Worm (Caenorhabditis elegans): ENCODE results near the gene W08A12.2.

ce11 chrV:3647862-3648261 is 37.8 kb downstream of the W08A12.2 start, which contains the start of gene F59B1.10:
- no peak for TF ChIP-seq dpl-1 (GFP tag; optimal IDR thresholded peaks at IDR 0.05)
- no peak for TF ChIP-seq aly-2 (tag; optimal IDR thresholded peaks at IDR 0.05)
- TF ChIP-seq ztf-11 (tag; optimal IDR thresholded peaks at IDR 0.05), result no peak
- TF ChIP-seq nhr-48 (tag; optimal IDR thresholded peaks at IDR 0.05), result no peak
- no peak for TF ChIP-seq php-3 (GFP tag; IDR thresholded peaks at IDR 0.05)
- no peak for TF ChIP-seq egl-27 (tag; optimal IDR thresholded peaks at IDR 0.05)
- no peak for TF ChIP-seq unc-62 (GFP tag; optimal IDR thresholded peaks at IDR 0.05 in 1 of 2)
- TF ChIP-seq unc-62 (tag; optimal IDR thresholded peaks at IDR 0.05), result no peak
- TF ChIP-seq nhr-11 (tag; optimal IDR thresholded peaks at IDR 0.05), result no peak
- no peak for TF ChIP-seq nhr-102 (tag; optimal IDR thresholded peaks at IDR 0.05)
